Worm (Caenorhabditis elegans) whole organism, L4 larva: ENCODE measurements around the gene ril-1.

Experiments used
- D1046.2 ChIP-seq: fragments of 200-800 bp; sonication (Bioruptor generic); IDR thresholded peaks from 2 replicates; pipeline ENCODE4 v1.3.6; 2022; ENCODE audit warnings: missing genetic modification characterization, missing compliant biosample characterization
- F26F4.8 ChIP-seq: fragments of 200-800 bp; sonication (Bioruptor generic); conservative IDR thresholded peaks from 2 replicates; pipeline ENCODE4 v1.3.6; 2022; ENCODE audit warnings: missing genetic modification characterization, missing compliant biosample characterization
- F49E8.2 ChIP-seq: sonication (generic microtip); optimal IDR thresholded peaks from 2 replicates; lab custom pipeline; 2016; ENCODE audit warnings: missing compliant biosample characterization, mild to moderate bottlenecking, missing genetic modification characterization, borderline replicate concordance
- R02D3.7 ChIP-seq: fragments of 150-350 bp; sonication (generic microtip); optimal IDR thresholded peaks from 3 replicates; lab custom pipeline; 2014; ENCODE audit warnings: missing biosample characterization, missing genetic modification characterization
- T26A8.4 ChIP-seq: fragments of 200-800 bp; sonication (Bioruptor generic); IDR thresholded peaks from 2 replicates; pipeline ENCODE4 v1.3.6; 2022; ENCODE audit warnings: missing genetic modification characterization, missing compliant biosample characterization
- Y105C5A.15 ChIP-seq: fragments of 200-800 bp; sonication (Bioruptor generic); IDR thresholded peaks from 2 replicates; pipeline ENCODE4 v1.3.6; 2022; ENCODE audit warnings: missing genetic modification characterization, missing compliant biosample characterization
- Y48G9A.11 ChIP-seq: fragments of 200-800 bp; sonication (Bioruptor generic); IDR thresholded peaks from 2 replicates; pipeline ENCODE4 v1.3.6; 2022; ENCODE audit warnings: missing genetic modification reagents, missing genetic modification characterization, missing compliant biosample characterization
- arid-1 ChIP-seq: fragments of 200-800 bp; sonication (Bioruptor generic); conservative IDR thresholded peaks from 2 replicates; pipeline ENCODE4 v1.3.6; 2022; ENCODE audit warnings: missing genetic modification reagents, missing genetic modification characterization, missing compliant biosample characterization
- attf-4 ChIP-seq: sonication (generic microtip); optimal IDR thresholded peaks from 3 replicates; lab custom pipeline; 2017; ENCODE audit warnings: missing biosample characterization, missing genetic modification characterization
- ceh-20 ChIP-seq: fragments of 200-800 bp; sonication (Bioruptor generic); IDR thresholded peaks from 2 replicates; pipeline ENCODE4 v1.3.6; 2022; ENCODE audit warnings: missing genetic modification reagents, missing genetic modification characterization, missing compliant biosample characterization
- ceh-44 ChIP-seq: fragments of 200-800 bp; sonication (Bioruptor generic); IDR thresholded peaks from 2 replicates; pipeline ENCODE4 v1.3.6; 2022; ENCODE audit warnings: missing genetic modification reagents, missing genetic modification characterization, missing compliant biosample characterization
- ceh-62 ChIP-seq: sonication (generic microtip); optimal IDR thresholded peaks from 2 replicates; lab custom pipeline; 2017; ENCODE audit warnings: missing biosample characterization, missing genetic modification characterization
- ceh-82 ChIP-seq: sonication (generic microtip); optimal IDR thresholded peaks from 2 replicates; lab custom pipeline; 2017; ENCODE audit warnings: missing biosample characterization, missing genetic modification characterization
- ces-1 ChIP-seq: fragments of 150-350 bp; sonication (generic microtip); optimal IDR thresholded peaks from 4 replicates; lab custom pipeline; 2014; ENCODE audit warnings: missing biosample characterization, missing genetic modification reagents, missing genetic modification characterization
- daf-12 ChIP-seq: fragments of 150-350 bp; optimal IDR thresholded peaks from 2 replicates; lab custom pipeline; 2014; ENCODE audit warnings: missing biosample characterization, missing genetic modification reagents, missing genetic modification characterization
- daf-8 ChIP-seq: fragments of 200-800 bp; sonication (Bioruptor generic); IDR thresholded peaks from 2 replicates; pipeline ENCODE4 v1.3.6; 2022; ENCODE audit warnings: missing genetic modification characterization, missing compliant biosample characterization
- dmd-6 ChIP-seq: fragments of 200-800 bp; sonication (Bioruptor generic); IDR thresholded peaks from 2 replicates; pipeline ENCODE4 v1.3.6; 2022; ENCODE audit warnings: missing genetic modification reagents, missing genetic modification characterization, missing compliant biosample characterization
- dmd-9 ChIP-seq: fragments of 200-800 bp; sonication (Bioruptor generic); IDR thresholded peaks from 2 replicates; pipeline ENCODE4 v1.3.6; 2022; ENCODE audit warnings: missing genetic modification reagents, missing genetic modification characterization, missing compliant biosample characterization
- egl-27 ChIP-seq: sonication (generic microtip); optimal IDR thresholded peaks from 3 replicates; lab custom pipeline; 2017; ENCODE audit warnings: missing biosample characterization, missing genetic modification reagents, missing genetic modification characterization
- hlh-30 ChIP-seq: sonication (generic microtip); optimal IDR thresholded peaks from 2 replicates; lab custom pipeline; 2017; ENCODE audit warnings: antibody characterized with exemption, mild to moderate bottlenecking, missing genetic modification characterization, missing compliant biosample characterization; ENCODE audit not compliant: insufficient read depth
- jun-1 ChIP-seq: fragments of 150-350 bp; optimal IDR thresholded peaks from 2 replicates; lab custom pipeline; 2014; ENCODE audit warnings: missing biosample characterization, missing genetic modification reagents, missing genetic modification characterization
- lim-7 ChIP-seq: fragments of 200-800 bp; sonication (Bioruptor generic); IDR thresholded peaks from 2 replicates; pipeline ENCODE4 v1.3.6; 2022; ENCODE audit warnings: missing genetic modification characterization, missing compliant biosample characterization
- lin-39 ChIP-seq: fragments of 150-350 bp; optimal IDR thresholded peaks from 2 replicates; lab custom pipeline; 2014; ENCODE audit warnings: missing biosample characterization, missing genetic modification reagents, missing genetic modification characterization
- lir-3 ChIP-seq: sonication (generic microtip); optimal IDR thresholded peaks from 2 replicates; lab custom pipeline; 2016; ENCODE audit warnings: mild to moderate bottlenecking, missing genetic modification characterization, missing compliant biosample characterization
- mdl-1 ChIP-seq, 2 experiments: fragments of 150-350 bp in 1 of 2; sonication (generic microtip) in 1 of 2; optimal IDR thresholded peaks; 2 replicates each; lab custom pipeline; 2014 to 2017; ENCODE audit warnings: missing biosample characterization in 2 of 2, missing genetic modification characterization in 2 of 2
- mdt-29 ChIP-seq: fragments of 200-800 bp; sonication (Bioruptor generic); IDR thresholded peaks from 2 replicates; pipeline ENCODE4 v1.3.6; 2022; ENCODE audit warnings: missing genetic modification reagents, missing genetic modification characterization, missing compliant biosample characterization
- nhr-237 ChIP-seq: sonication (generic microtip); optimal IDR thresholded peaks from 2 replicates; lab custom pipeline; 2017; ENCODE audit warnings: missing biosample characterization, missing genetic modification characterization
- nhr-25 ChIP-seq: sonication (generic microtip); optimal IDR thresholded peaks from 2 replicates; lab custom pipeline; 2017; ENCODE audit warnings: missing genetic modification characterization, mild to moderate bottlenecking, missing compliant biosample characterization, antibody characterized with exemption, moderate library complexity, borderline replicate concordance; ENCODE audit not compliant: insufficient read depth
- nhr-42 ChIP-seq: fragments of 200-800 bp; sonication (Bioruptor generic); IDR thresholded peaks from 2 replicates; pipeline ENCODE4 v1.3.6; 2022; ENCODE audit warnings: missing genetic modification characterization, missing compliant biosample characterization
- nhr-6 ChIP-seq: fragments of 150-350 bp; optimal IDR thresholded peaks from 2 replicates; lab custom pipeline; 2014; ENCODE audit warnings: missing biosample characterization, missing genetic modification characterization
- nhr-76 ChIP-seq: fragments of 150-350 bp; optimal IDR thresholded peaks from 2 replicates; lab custom pipeline; 2014; ENCODE audit warnings: missing biosample characterization, missing genetic modification characterization
- nhr-77 ChIP-seq: fragments of 150-350 bp; optimal IDR thresholded peaks from 2 replicates; lab custom pipeline; 2014; ENCODE audit warnings: missing biosample characterization, missing genetic modification characterization
- saeg-2 ChIP-seq: fragments of 200-800 bp; sonication (Bioruptor generic); IDR thresholded peaks from 2 replicates; pipeline ENCODE4 v1.3.6; 2022; ENCODE audit warnings: missing genetic modification reagents, missing genetic modification characterization, missing compliant biosample characterization
- sdz-12 ChIP-seq: fragments of 200-800 bp; sonication (Bioruptor generic); optimal IDR thresholded peaks from 2 replicates; lab custom pipeline; 2018; ENCODE audit warnings: mild to moderate bottlenecking, missing genetic modification characterization, missing compliant biosample characterization
- skn-1 ChIP-seq: fragments of 150-350 bp; optimal IDR thresholded peaks from 2 replicates; lab custom pipeline; 2014; ENCODE audit warnings: missing biosample characterization, missing genetic modification characterization
- spr-3 ChIP-seq: fragments of 200-800 bp; sonication (Bioruptor generic); optimal IDR thresholded peaks from 2 replicates; lab custom pipeline; 2018; ENCODE audit warnings: mild to moderate bottlenecking, missing genetic modification characterization, missing compliant biosample characterization
- unc-39 ChIP-seq: sonication (generic microtip); optimal IDR thresholded peaks from 2 replicates; lab custom pipeline; 2017; ENCODE audit warnings: missing biosample characterization, missing genetic modification characterization
- unc-62 ChIP-seq, 3 experiments: fragments of 150-350 bp in 1 of 3; sonication (generic microtip); optimal IDR thresholded peaks in 2 of 3; peaks in 1 of 3; 1 replicate in 1 of 3; 2 replicates in 2 of 3; lab custom pipeline; 2014 to 2017; ENCODE audit warnings: missing biosample characterization in 3 of 3, missing genetic modification characterization in 3 of 3, missing genetic modification reagents in 3 of 3, missing genotype in 1 of 3
- vab-7 ChIP-seq: fragments of 200-800 bp; sonication (Bioruptor generic); IDR thresholded peaks from 2 replicates; pipeline ENCODE4 v1.3.6; 2022; ENCODE audit warnings: missing genetic modification reagents, missing genetic modification characterization, missing compliant biosample characterization
- zfp-2 ChIP-seq: sonication (generic microtip); optimal IDR thresholded peaks from 2 replicates; lab custom pipeline; 2016; ENCODE audit warnings: mild to moderate bottlenecking, missing genetic modification characterization, missing compliant biosample characterization
- zip-11 ChIP-seq: fragments of 200-800 bp; sonication (Bioruptor generic); IDR thresholded peaks from 2 replicates; pipeline ENCODE4 v1.3.6; 2022; ENCODE audit warnings: missing genetic modification characterization, missing compliant biosample characterization
- ztf-11 ChIP-seq: fragments of 150-350 bp; optimal IDR thresholded peaks from 2 replicates; lab custom pipeline; 2014; ENCODE audit warnings: missing biosample characterization, missing genetic modification characterization
- ztf-7 ChIP-seq: fragments of 150-350 bp; optimal IDR thresholded peaks from 2 replicates; lab custom pipeline; 2014; ENCODE audit warnings: missing biosample characterization, missing genetic modification characterization

The ril-1 gene

DNA sequence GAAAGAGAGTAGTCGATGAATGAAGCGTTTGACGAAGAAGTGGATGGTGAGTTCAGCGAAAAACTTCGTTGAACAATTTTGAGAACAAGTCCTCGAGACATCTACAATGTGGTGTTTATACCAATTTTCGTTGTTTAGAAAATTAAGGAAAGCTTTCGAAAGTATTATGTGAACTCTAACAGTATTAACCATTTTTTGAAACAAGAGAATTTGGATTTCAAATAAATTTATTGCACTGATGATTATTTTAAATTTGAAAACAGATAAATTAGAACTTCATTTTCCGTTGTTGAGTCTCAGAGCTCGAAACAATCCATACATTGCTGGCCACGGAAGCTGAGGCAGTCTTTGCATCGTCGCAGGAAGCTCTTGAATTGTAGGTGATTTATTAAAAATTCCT lies 1.4 kb downstream of the ril-1 start, which contains the start of gene C53A5.16:
TSS of gene C53A5.16 (minus strand) at position 101 of the 400 bp plus-strand sequence.
- TF ChIP-seq ces-1 (GFP tag; lab: Kevin White, UChicago), result no peak
- no peak for TF ChIP-seq ztf-7 (tag; lab: Kevin White, UChicago)
- no peak for TF ChIP-seq skn-1 (tag; lab: Kevin White, UChicago)
- no peak for TF ChIP-seq vab-7 (GFP tag; lab: Robert Waterston, UW)
- TF ChIP-seq nhr-25 (tag; lab: Kevin White, UChicago), result no peak
- TF ChIP-seq, all 104 proteins: peak for 0

DNA sequence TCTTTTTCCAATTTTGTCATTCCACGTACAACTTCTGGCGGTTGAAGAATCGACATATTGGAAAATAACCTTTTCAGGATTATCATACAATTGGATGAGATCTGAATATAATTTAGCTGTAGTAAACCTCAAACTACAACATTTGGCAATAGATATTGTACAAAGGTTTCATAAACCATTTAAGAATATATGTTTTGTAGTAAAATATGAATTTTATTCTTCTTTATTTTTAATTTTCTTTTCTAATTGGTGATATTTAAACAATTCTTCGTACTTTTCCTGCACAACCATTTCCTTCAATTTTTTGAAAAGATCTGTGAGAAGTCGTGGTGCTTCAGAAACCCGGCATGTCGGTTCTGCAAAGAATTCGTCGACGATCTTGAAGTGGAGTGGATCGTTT lies 2.9 kb downstream of the ril-1 start, which contains the start of gene C53A5.17:
TSS of gene C53A5.17 (minus strand) at position 101 of the 400 bp plus-strand sequence.
- TF ChIP-seq nhr-77 (tag; lab: Kevin White, UChicago), result no peak
- no peak for TF ChIP-seq jun-1 (tag; lab: Kevin White, UChicago)
- peak in 1 of 2 experiments; percentile 32 for TF ChIP-seq unc-62 (GFP tag; optimal IDR thresholded peaks at IDR 0.05 in 1 of 2; lab: Kevin White, UChicago)
- TF ChIP-seq unc-62 (tag; optimal IDR thresholded peaks at IDR 0.05; lab: Kevin White, UChicago), result no peak
- no peak for TF ChIP-seq sdz-12

DNA sequence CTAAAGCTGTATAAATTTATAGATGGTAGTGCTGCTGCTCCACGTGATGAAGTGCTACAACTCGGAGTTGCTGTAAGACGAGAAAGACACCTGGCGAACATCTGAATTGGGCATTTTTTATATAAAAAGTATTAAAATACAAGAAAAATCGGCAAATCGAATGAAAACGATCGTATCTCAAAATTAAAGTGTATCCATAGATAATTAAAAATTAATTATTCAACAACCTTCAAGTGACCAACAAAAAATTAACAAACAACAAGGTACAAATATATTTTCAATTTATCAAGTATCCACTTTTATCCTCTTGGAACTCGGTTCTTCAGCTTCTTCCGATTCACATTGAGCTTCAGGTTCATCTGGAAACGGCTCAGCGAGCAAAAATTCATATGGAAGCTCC lies 4.7 kb downstream of the ril-1 start, which contains the start of gene R02D5.8:
TSS of gene R02D5.8 (minus strand) at position 101 of the 400 bp plus-strand sequence.
- no peak for TF ChIP-seq dmd-9 (GFP tag; lab: Robert Waterston, UW)
- TF ChIP-seq T26A8.4 (GFP tag; lab: Robert Waterston, UW), result no peak
- no peak for TF ChIP-seq ceh-44

DNA sequence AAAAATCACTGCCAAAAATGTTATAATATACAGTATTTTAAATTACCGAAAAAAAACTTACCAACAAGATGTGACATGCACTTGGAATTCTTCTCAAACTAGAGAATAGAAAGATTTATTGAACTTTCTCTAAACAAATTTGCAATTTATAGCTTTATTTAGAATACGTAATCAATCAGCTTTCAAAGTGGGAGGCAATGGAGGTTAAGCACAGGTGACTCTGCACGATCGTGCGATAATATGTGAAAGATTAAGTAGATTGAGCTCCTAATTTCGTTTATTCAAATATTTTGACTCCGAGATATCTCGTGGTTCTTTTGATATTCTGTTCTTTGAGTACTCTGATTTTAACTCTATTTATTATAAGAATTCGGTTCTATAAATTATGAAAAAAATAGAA lies 5.9 kb downstream of the ril-1 start, which contains the start of gene R02D5.6:
TSS of gene R02D5.6 (minus strand) at position 101 of the 400 bp plus-strand sequence.
- no peak for TF ChIP-seq ceh-82 (tag; lab: Kevin White, UChicago)

DNA sequence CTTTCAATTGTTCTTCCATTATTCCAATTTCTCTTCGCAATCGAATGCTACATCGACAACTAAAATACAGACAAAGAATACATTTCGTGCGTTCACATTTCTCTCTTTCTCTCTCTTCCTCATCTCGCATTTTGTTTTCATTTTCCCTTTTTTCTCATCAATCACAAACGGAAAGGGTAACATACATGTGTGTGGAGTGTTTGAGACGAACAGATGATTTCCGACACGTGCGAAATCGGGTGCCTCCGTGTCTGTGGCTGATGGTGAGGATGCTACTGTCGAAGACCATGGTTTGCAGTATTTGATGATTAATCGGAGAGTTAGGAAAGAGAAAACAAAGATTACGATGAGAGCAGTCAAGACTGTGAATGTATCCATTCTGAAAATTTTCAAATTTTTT lies 13.2 kb downstream of the ril-1 start, which contains the start of gene R02D5.9:
TSS of gene R02D5.9 (minus strand) at position 378 of the 400 bp plus-strand sequence.
- no peak for TF ChIP-seq lir-3 (tag; lab: Kevin White, UChicago)
- no peak for TF ChIP-seq vab-7 (GFP tag; lab: Robert Waterston, UW)
- TF ChIP-seq lim-7 (GFP tag; lab: Robert Waterston, UW), result no peak
- no peak for TF ChIP-seq dmd-6 (GFP tag; lab: Robert Waterston, UW)
- TF ChIP-seq D1046.2 (GFP tag; lab: Robert Waterston, UW), result no peak
- TF ChIP-seq nhr-76 (tag; lab: Kevin White, UChicago), result peak; percentile 14
- TF ChIP-seq daf-8 (GFP tag; lab: Robert Waterston, UW), result no peak
- TF ChIP-seq ztf-11, result no peak
- no peak for TF ChIP-seq lin-39 (tag; lab: Kevin White, UChicago)
- TF ChIP-seq mdt-29 (GFP tag; lab: Robert Waterston, UW), result no peak
- TF ChIP-seq ceh-20 (GFP tag; lab: Robert Waterston, UW), result no peak
- peak; percentile 85 for TF ChIP-seq hlh-30 (tag; lab: Kevin White, UChicago)
- no peak for TF ChIP-seq egl-27
- no peak for TF ChIP-seq daf-12 (tag; lab: Kevin White, UChicago)
- no peak for TF ChIP-seq attf-4 (tag; lab: Kevin White, UChicago)
- TF ChIP-seq zfp-2, result no peak
- TF ChIP-seq saeg-2 (GFP tag; lab: Robert Waterston, UW), result no peak
- no peak for TF ChIP-seq Y105C5A.15 (GFP tag; lab: Robert Waterston, UW)
- TF ChIP-seq zip-11 (GFP tag; lab: Robert Waterston, UW), result no peak
- no peak for TF ChIP-seq nhr-237
- no peak for TF ChIP-seq skn-1 (tag; lab: Kevin White, UChicago)
- no peak for TF ChIP-seq spr-3 (GFP tag; lab: Kevin White, UChicago)
- TF ChIP-seq F26F4.8 (GFP tag; lab: Robert Waterston, UW), result no peak
- TF ChIP-seq R02D3.7 (tag; lab: Kevin White, UChicago), result no peak
- TF ChIP-seq unc-39 (tag; lab: Kevin White, UChicago), result no peak
- TF ChIP-seq mdl-1 (tag; optimal IDR thresholded peaks at IDR 0.05; lab: Kevin White, UChicago), result peak; percentile 77 to 97
- TF ChIP-seq ceh-62 (tag; lab: Kevin White, UChicago), result no peak
- TF ChIP-seq nhr-6 (tag; lab: Kevin White, UChicago), result peak; percentile 85
- TF ChIP-seq arid-1 (GFP tag; lab: Robert Waterston, UW), result no peak
- TF ChIP-seq Y48G9A.11 (GFP tag; lab: Robert Waterston, UW), result no peak
- no peak for TF ChIP-seq nhr-42 (GFP tag; lab: Robert Waterston, UW)
- TF ChIP-seq F49E8.2 (tag; lab: Kevin White, UChicago), result no peak
